Worm (Caenorhabditis elegans) whole organism, late embryonic: ENCODE data around the gene W03B1.3.
"Not testable (repeated sequence)": the region's sequence is repeated elsewhere in the genome, so short reads cannot be mapped to it uniquely, and the experiment has no call there.

Source experiments
- C38D4.7 ChIP-seq: fragments of 200-800 bp; sonication (Bioruptor generic); optimal IDR thresholded peaks from 2 replicates; lab custom pipeline; 2018; ENCODE audit warnings: mild to moderate bottlenecking, missing genetic modification characterization, moderate library complexity, missing compliant biosample characterization
- F13H6.1 ChIP-seq: sonication (generic microtip); optimal IDR thresholded peaks from 2 replicates; lab custom pipeline; 2016; ENCODE audit warnings: missing genetic modification characterization, missing compliant biosample characterization
- T23F11.4 ChIP-seq: fragments of 200-800 bp; sonication (Bioruptor generic); optimal IDR thresholded peaks from 2 replicates; lab custom pipeline; 2018; ENCODE audit warnings: mild to moderate bottlenecking, missing genetic modification characterization, missing compliant biosample characterization
- Y22D7AL.16 ChIP-seq: sonication (generic microtip); optimal IDR thresholded peaks from 2 replicates; lab custom pipeline; 2016; ENCODE audit warnings: missing genetic modification characterization, missing compliant biosample characterization
- ceh-14 ChIP-seq: sonication (generic microtip); optimal IDR thresholded peaks from 2 replicates; lab custom pipeline; 2016; ENCODE audit warnings: missing genotype, missing genetic modification characterization, missing compliant biosample characterization
- ceh-18 ChIP-seq: sonication (generic microtip); optimal IDR thresholded peaks from 2 replicates; lab custom pipeline; 2016; ENCODE audit warnings: missing genetic modification characterization, missing compliant biosample characterization
- ceh-19 ChIP-seq: fragments of 200-800 bp; sonication (Bioruptor generic); optimal IDR thresholded peaks from 2 replicates; lab custom pipeline; 2018; ENCODE audit warnings: mild to moderate bottlenecking, missing genetic modification characterization, missing compliant biosample characterization
- ceh-2 ChIP-seq: sonication (generic microtip); optimal IDR thresholded peaks from 2 replicates; lab custom pipeline; 2016; ENCODE audit warnings: missing genotype, missing genetic modification characterization, missing compliant biosample characterization
- ceh-22 ChIP-seq: sonication (generic microtip); optimal IDR thresholded peaks from 2 replicates; lab custom pipeline; 2017; ENCODE audit warnings: missing biosample characterization, missing genetic modification characterization
- ceh-24 ChIP-seq: sonication (generic microtip); optimal IDR thresholded peaks from 2 replicates; lab custom pipeline; 2016; ENCODE audit warnings: mild to moderate bottlenecking, missing genetic modification characterization, missing compliant biosample characterization
- ceh-30 ChIP-seq: fragments of 150-350 bp; optimal IDR thresholded peaks from 2 replicates; lab custom pipeline; 2014; ENCODE audit warnings: missing biosample characterization, missing genetic modification characterization
- ceh-45 ChIP-seq: fragments of 200-800 bp; sonication (Bioruptor generic); IDR thresholded peaks from 2 replicates; pipeline ENCODE4 v1.3.6; 2022; ENCODE audit warnings: missing genetic modification reagents, missing genetic modification characterization, missing compliant biosample characterization
- ceh-48 ChIP-seq: sonication (generic microtip); optimal IDR thresholded peaks from 2 replicates; lab custom pipeline; 2016; ENCODE audit warnings: missing genetic modification characterization, inconsistent platforms, missing compliant biosample characterization
- ceh-6 ChIP-seq: fragments of 200-800 bp; sonication (Bioruptor generic); optimal IDR thresholded peaks from 2 replicates; lab custom pipeline; 2018; ENCODE audit warnings: mild to moderate bottlenecking, missing genetic modification characterization, missing compliant biosample characterization
- che-1 ChIP-seq: sonication (generic microtip); optimal IDR thresholded peaks from 2 replicates; lab custom pipeline; 2016; ENCODE audit warnings: mild to moderate bottlenecking, missing genetic modification characterization, missing compliant biosample characterization
- dmd-4 ChIP-seq: sonication (generic microtip); optimal IDR thresholded peaks from 2 replicates; lab custom pipeline; 2016; ENCODE audit warnings: borderline replicate concordance, missing genetic modification characterization, missing compliant biosample characterization
- elt-2 ChIP-seq: sonication (generic microtip); optimal IDR thresholded peaks from 2 replicates; lab custom pipeline; 2016; ENCODE audit warnings: missing genetic modification reagents, missing genetic modification characterization, missing compliant biosample characterization
- elt-4 ChIP-seq: sonication (generic microtip); optimal IDR thresholded peaks from 2 replicates; lab custom pipeline; 2016; ENCODE audit warnings: missing genetic modification characterization, missing compliant biosample characterization
- fkh-10 ChIP-seq: fragments of 150-350 bp; optimal IDR thresholded peaks from 2 replicates; lab custom pipeline; 2014; ENCODE audit warnings: missing biosample characterization, missing genetic modification reagents, missing genetic modification characterization
- gmeb-2 ChIP-seq: sonication (generic microtip); optimal IDR thresholded peaks from 2 replicates; lab custom pipeline; 2016; ENCODE audit warnings: missing genetic modification characterization, inconsistent platforms, missing compliant biosample characterization
- hlh-15 ChIP-seq: sonication (generic microtip); optimal IDR thresholded peaks from 2 replicates; lab custom pipeline; 2016; ENCODE audit warnings: missing genetic modification characterization, missing compliant biosample characterization
- hlh-30 ChIP-seq: sonication (generic microtip); optimal IDR thresholded peaks from 2 replicates; lab custom pipeline; 2017; ENCODE audit warnings: antibody characterized with exemption, missing genetic modification characterization, missing compliant biosample characterization; ENCODE audit not compliant: insufficient read depth
- hlh-6 ChIP-seq: sonication (generic microtip); optimal IDR thresholded peaks from 2 replicates; lab custom pipeline; 2016; ENCODE audit warnings: missing genotype, missing genetic modification characterization, missing compliant biosample characterization
- nfya-1 ChIP-seq: sonication (generic microtip); optimal IDR thresholded peaks from 2 replicates; lab custom pipeline; 2017; ENCODE audit warnings: missing genetic modification characterization, mild to moderate bottlenecking, missing compliant biosample characterization, antibody characterized with exemption, moderate library complexity
- nhr-11 ChIP-seq: fragments of 150-350 bp; optimal IDR thresholded peaks from 2 replicates; lab custom pipeline; 2014; ENCODE audit warnings: missing biosample characterization, missing genetic modification characterization
- nhr-232 ChIP-seq: sonication (generic microtip); optimal IDR thresholded peaks from 2 replicates; lab custom pipeline; 2016; ENCODE audit warnings: missing genetic modification characterization, missing compliant biosample characterization
- npax-4 ChIP-seq: sonication (generic microtip); optimal IDR thresholded peaks from 2 replicates; lab custom pipeline; 2016; ENCODE audit warnings: missing genetic modification characterization, missing compliant biosample characterization
- pha-4 ChIP-seq: fragments of 150-350 bp; optimal IDR thresholded peaks from 2 replicates; lab custom pipeline; 2018; ENCODE audit warnings: missing biosample characterization, missing genetic modification reagents, missing genetic modification characterization
- ref-2 ChIP-seq: sonication (generic microtip); optimal IDR thresholded peaks from 2 replicates; lab custom pipeline; 2016; ENCODE audit warnings: missing genetic modification characterization, missing compliant biosample characterization
- sox-4 ChIP-seq: sonication (generic microtip); optimal IDR thresholded peaks from 2 replicates; lab custom pipeline; 2017; ENCODE audit warnings: mild to moderate bottlenecking, missing genetic modification characterization, inconsistent platforms, missing compliant biosample characterization
- syd-9 ChIP-seq: sonication (generic microtip); optimal IDR thresholded peaks from 2 replicates; lab custom pipeline; 2016; ENCODE audit warnings: mild to moderate bottlenecking, missing genetic modification characterization, moderate library complexity, missing compliant biosample characterization
- unc-86 ChIP-seq: sonication (generic microtip); optimal IDR thresholded peaks from 2 replicates; lab custom pipeline; 2016; ENCODE audit warnings: missing genetic modification characterization, missing compliant biosample characterization
- ztf-16 ChIP-seq: sonication (generic microtip); optimal IDR thresholded peaks from 2 replicates; lab custom pipeline; 2017; ENCODE audit warnings: missing genetic modification characterization, missing compliant biosample characterization

The W03B1.3 gene

ce11 chrIV:4336139-4336851 is at the start of gene W03B1.3, which contains the start of gene oac-51:
TSS of gene W03B1.3 (minus strand) at chrIV:4336239.
TSS of gene oac-51 (plus strand) at chrIV:4336801.
- TF ChIP-seq hlh-15 (tag; lab: Kevin White, UChicago) (no peak), sox-4 (tag; lab: Kevin White, UChicago) (no peak), npax-4 (no peak), ceh-48 (tag; lab: Kevin White, UChicago) (no peak), gmeb-2 (tag; lab: Kevin White, UChicago) (no peak), hlh-6 (tag; lab: Kevin White, UChicago) (no peak), nhr-232 (tag; lab: Kevin White, UChicago) (no peak), ceh-18 (tag; lab: Kevin White, UChicago) (no peak)

- TF ChIP-seq che-1, result no peak
- no peak for TF ChIP-seq syd-9
- no peak for TF ChIP-seq ceh-24 (tag; lab: Kevin White, UChicago)
These were observed 33.1 kb upstream of the W03B1.3 start for ce11 chrIV:4369116-4369515.

- TF ChIP-seq nfya-1 (tag; lab: Kevin White, UChicago) (peak; percentile 18), nhr-11 (tag; lab: Kevin White, UChicago) (no peak)
These were observed 24.5 kb upstream of the W03B1.3 start, which contains the start of gene F55F10.1 for ce11 chrIV:4360497-4360896. TSS of gene F55F10.1 (plus strand) at chrIV:4360837.

ce11 chrIV:4359653-4360052 is 23.6 kb upstream of the W03B1.3 start, which contains the start of gene F55F10.3:
TSS of gene F55F10.3 (plus strand) at chrIV:4359953.
- TF ChIP-seq nhr-11 (tag; lab: Kevin White, UChicago) (no peak), unc-86 (tag; lab: Kevin White, UChicago) (no peak), nhr-232 (tag; lab: Kevin White, UChicago) (no peak)

- TF ChIP-seq che-1, result no peak
- TF ChIP-seq nhr-232 (tag; lab: Kevin White, UChicago), result no peak
- no peak for TF ChIP-seq ref-2
- no peak for TF ChIP-seq Y22D7AL.16 (tag; lab: Kevin White, UChicago)
- no peak for TF ChIP-seq T23F11.4 (GFP tag; lab: Kevin White, UChicago)
- no peak for TF ChIP-seq syd-9
- TF ChIP-seq elt-4 (tag; lab: Kevin White, UChicago), result no peak
- TF ChIP-seq ceh-6 (GFP tag; lab: Kevin White, UChicago), result no peak
- TF ChIP-seq ztf-16 (tag; lab: Kevin White, UChicago), result no peak
- no peak for TF ChIP-seq hlh-30 (tag; lab: Kevin White, UChicago)
These were observed 21.3 kb upstream of the W03B1.3 start, which contains the start of gene sars-2 for ce11 chrIV:4357296-4357695. TSS of gene sars-2 (plus strand) at chrIV:4357636.

- TF ChIP-seq C38D4.7 (GFP tag; lab: Kevin White, UChicago), result no peak
- TF ChIP-seq, all 69 proteins: peak for 0
These were observed 20.8 kb upstream of the W03B1.3 start, which contains the start of gene W03B1.9 for ce11 chrIV:4356879-4357278. TSS of gene W03B1.9 (minus strand) at chrIV:4356979.

ce11 chrIV:4348146-4348545 is 12.1 kb upstream of the W03B1.3 start, which contains the start of gene W03B1.5:
TSS of gene W03B1.5 (plus strand) at chrIV:4348446.
- TF ChIP-seq npax-4; ceh-48 (tag; lab: Kevin White, UChicago); C38D4.7 (GFP tag; lab: Kevin White, UChicago): not testable (repeated sequence)

ce11 chrIV:4347578-4348003 is 11.6 kb upstream of the W03B1.3 start:
- TF ChIP-seq dmd-4 (tag; lab: Kevin White, UChicago) (no peak), F13H6.1 (no peak), npax-4 (no peak), ceh-2 (tag; lab: Kevin White, UChicago) (no peak), ceh-45 (no peak), nhr-11 (tag; lab: Kevin White, UChicago) (no peak), ceh-14 (tag; lab: Kevin White, UChicago) (no peak), fkh-10 (GFP tag; lab: Kevin White, UChicago) (no peak), ceh-22 (tag; lab: Kevin White, UChicago) (no peak), Y22D7AL.16 (tag; lab: Kevin White, UChicago) (no peak), ceh-19 (GFP tag; lab: Kevin White, UChicago) (no peak), elt-2 (tag; lab: Kevin White, UChicago) (no peak), pha-4 (no peak), sox-4 (tag; lab: Kevin White, UChicago) (no peak), ceh-18 (tag; lab: Kevin White, UChicago) (no peak), ceh-30 (no peak)
- TF ChIP-seq, all 69 proteins: peak for 0
